Worm (Caenorhabditis elegans): ENCODE measurements around the gene maa-1.
"Not testable (repeated sequence)": the region's sequence is repeated elsewhere in the genome, so short reads cannot be mapped to it uniquely, and the experiment has no call there.

maa-1 gene

DNA sequence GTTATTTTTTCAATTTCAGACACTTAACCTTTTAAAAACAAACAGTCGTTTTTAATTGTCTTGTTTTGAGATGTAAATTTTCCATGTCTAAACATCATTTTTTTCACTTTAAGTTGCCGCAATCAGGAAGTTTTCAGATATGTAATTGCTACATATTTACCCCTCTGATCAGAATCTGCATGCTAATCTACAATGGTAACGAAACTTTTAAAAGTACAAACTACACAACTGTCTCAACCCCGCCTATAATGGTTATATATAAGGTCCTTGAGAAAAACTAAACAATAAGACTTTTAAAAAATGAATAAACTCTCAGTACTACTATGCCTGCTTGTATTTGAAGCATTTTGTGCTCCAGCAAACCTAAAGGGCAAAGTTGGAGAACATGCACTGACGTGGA, 13.5 kb downstream of the maa-1 start, which contains the start of gene C18D11.9:
Gene C18D11.9 (plus strand): TSS at position 301 of the 400 bp plus-strand sequence.
- TF ChIP-seq unc-62 (GFP tag; optimal IDR thresholded peaks at IDR 0.05) = no peak

DNA sequence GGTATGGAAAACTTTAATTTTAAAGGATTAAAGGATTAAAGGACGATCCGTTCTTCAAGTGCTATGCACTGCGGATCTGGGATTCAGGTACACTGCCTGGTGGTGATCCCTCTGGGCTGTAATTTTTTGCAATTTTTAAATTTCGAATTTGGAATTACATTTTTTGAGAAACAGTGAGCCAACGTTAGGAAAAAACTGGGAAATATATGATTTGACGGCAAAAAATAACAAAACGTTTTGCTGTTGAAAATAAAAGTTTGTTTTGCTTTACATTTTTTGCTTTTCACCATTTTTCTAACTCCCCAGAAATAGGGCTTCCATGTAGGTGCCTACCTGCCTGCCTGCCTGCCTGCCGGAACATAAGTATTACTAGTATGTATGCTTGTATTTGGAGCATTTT, 14.9 kb downstream of the maa-1 start, which contains the start of gene C18D11.10:
Gene C18D11.10 (plus strand): TSS at position 301 of the 400 bp plus-strand sequence.
- TF ChIP-seq unc-62 (GFP tag; optimal IDR thresholded peaks at IDR 0.05) = no peak

DNA sequence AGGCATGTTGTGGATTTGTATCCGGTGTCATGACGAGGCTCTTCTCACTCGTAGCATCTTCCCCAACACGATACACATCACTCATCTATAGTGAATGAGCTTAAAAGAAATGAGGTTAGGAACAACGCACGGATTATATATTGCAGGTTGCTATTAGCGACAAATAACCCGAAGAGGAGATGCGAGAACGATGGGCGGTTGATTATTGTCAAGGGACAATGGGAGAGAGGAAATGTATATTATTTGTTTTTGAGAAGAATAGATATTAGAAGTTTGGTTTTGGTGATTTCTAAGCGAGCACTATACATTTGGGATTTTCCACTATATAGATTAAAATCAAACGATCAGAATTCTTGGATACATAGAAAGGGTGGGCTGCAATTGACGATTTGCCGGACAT, 15.6 kb downstream of the maa-1 start, which contains the start of gene C18D11.7:
Gene C18D11.7 (minus strand): TSS at position 101 of the 400 bp plus-strand sequence.
- no peak for TF ChIP-seq unc-62 (GFP tag; optimal IDR thresholded peaks at IDR 0.05)

DNA sequence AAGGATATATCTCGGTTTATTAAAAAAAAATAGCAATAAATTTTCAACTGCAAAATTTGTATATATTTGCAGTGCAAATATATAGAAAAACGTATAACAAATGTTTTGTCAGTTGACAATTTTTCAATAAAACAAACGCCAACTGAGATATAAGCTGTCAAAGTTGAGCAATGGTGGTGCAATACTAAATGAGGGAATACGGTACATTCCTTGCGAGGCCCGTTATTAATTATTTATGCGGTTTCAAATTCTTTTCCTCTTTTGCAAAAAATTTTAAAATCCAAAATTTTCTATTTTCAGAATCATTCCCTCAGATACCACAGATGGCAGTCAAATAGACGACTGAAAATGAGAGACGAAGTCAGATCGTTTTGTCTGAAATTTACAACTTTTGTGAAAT, 26.9 kb downstream of the maa-1 start, which contains the start of gene twk-39:
Gene twk-39 (plus strand): TSS at position 301 of the 400 bp plus-strand sequence.
- no peak for TF ChIP-seq unc-62 (GFP tag; optimal IDR thresholded peaks at IDR 0.05)

DNA sequence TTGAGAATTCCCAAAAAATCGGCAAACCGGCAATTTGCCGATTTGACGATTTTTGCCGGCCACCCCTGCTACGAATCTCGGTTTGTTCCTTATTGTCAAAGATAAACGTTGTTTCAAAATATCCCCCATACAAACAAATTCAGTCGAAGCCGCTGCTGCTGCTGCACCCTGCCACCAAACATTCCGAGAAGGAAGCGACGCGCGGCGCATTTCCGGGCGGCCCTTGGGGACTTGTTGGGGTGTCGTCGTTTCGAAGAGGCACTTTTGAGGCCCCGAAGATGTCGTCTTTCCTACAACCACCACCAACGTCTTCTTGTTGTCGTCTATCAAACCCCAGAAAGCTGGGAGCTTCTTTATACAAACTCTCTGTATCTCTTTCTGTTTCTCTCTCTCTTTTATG, 27.9 kb downstream of the maa-1 start:
- TF ChIP-seq unc-62 (GFP tag; optimal IDR thresholded peaks at IDR 0.05) = no peak

DNA sequence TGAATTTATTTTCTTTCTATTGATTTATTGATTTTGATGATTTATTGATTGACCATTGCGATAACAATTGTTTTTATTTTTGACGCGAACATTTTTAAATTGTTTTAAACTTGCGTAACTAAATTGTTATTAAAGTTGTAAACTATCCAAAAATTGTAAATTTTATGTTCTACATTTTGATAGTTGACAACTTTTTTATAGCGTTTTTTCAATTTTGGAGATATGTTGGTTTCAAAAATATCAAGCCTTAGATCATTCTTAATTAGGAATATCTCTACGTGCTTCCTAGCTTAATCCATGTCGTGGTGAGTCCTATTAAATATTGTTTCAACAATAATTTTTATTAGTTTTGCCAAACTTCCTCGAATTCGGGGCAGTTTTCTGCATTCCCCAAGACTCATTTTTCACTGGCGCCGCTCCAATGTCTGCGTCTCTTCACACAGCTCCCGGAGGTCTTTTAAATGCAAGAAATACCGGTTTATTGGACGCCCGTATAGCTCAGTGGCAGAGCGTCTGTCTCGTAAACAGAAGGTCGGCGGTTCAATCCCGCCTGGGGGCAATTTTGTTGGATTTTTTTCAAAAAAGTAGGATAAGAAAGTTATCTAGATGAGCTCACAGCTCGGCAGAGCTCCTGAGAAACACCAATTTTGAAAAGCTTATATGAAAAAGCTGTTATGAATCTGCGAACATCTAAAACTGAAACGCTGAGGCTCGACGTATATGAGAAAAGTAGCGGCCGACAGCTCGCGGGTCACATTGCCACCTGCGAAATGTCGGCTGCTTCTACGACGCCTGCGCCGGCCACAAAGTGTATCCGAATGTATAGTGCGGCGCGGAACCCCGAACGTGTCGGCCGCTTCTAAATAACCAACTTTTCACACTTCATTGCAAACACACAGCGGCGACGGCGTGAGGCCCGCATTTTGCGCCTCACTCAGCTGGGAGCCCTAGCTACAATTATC, 29.8 kb downstream of the maa-1 start, which contains the start of gene C24H11.2:
Gene C24H11.2 (minus strand): TSS at position 51 of the 962 bp plus-strand sequence.
- TF ChIP-seq unc-62 (GFP tag; optimal IDR thresholded peaks at IDR 0.05) = not testable (repeated sequence)

DNA sequence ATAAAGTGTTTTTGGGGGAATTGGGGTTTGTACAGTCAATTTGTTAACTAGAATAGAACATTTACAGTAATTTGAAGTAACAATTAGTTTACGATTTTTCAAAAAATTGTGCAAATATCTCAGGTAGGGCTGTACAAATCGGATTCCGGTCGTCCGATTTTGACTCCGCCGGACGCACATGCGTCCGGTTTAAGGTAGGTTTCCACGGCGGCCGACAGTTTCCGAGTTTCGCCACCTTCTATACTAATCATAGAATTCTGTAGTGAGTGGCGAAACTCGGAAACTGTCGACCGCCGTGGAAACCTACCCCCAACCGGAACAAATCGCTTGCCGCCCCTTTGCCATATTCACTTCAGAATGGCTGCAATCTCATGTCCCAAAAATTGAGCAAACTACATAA, 32.8 kb downstream of the maa-1 start:
- no peak for TF ChIP-seq unc-62 (GFP tag; optimal IDR thresholded peaks at IDR 0.05)

DNA sequence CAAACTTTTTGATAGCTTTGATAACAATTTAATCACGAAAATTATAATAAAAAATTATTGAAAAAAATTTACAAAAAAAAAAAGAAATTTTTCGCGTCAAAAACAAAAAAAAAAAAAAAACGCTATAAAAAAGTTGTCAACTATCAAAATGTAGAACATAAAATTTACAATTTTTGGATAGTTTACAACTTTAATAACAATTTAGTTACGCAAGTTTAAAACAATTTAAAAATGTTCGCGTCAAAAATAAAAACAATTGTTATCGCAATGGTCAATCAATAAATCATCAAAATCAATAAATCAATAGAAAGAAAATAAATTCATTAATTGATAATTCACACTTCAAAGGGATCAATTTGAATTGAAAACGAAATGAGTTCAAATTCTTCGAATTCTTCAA, 35.0 kb downstream of the maa-1 start, which contains the start of gene C24H11.1:
Gene C24H11.1 (plus strand): TSS at position 301 of the 400 bp plus-strand sequence.
- not testable (repeated sequence) for TF ChIP-seq unc-62 (GFP tag; optimal IDR thresholded peaks at IDR 0.05)

DNA sequence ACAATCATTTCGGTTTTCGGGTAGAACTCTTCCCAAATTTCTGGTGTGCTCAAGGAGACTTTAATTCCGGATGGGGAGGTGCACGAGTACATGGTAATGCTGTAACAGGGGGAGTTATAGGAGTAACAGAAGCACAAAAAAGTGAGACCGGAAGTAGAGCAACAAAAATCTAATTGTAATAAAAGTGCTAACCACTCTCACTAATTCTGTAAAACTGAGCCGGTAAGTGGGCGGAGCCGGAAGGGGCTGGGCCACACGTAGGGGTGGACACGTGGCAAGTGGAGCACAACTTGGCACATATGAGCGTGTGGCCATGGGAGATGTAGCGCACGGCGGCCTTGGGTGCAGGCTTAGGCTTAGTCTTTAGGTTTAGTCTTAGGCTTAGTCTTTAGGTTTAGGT, 36.4 kb downstream of the maa-1 start, which contains the start of gene tbx-38:
Gene tbx-38 (minus strand): TSS at position 101 of the 400 bp plus-strand sequence.
- no peak for TF ChIP-seq unc-62 (GFP tag; optimal IDR thresholded peaks at IDR 0.05)

DNA sequence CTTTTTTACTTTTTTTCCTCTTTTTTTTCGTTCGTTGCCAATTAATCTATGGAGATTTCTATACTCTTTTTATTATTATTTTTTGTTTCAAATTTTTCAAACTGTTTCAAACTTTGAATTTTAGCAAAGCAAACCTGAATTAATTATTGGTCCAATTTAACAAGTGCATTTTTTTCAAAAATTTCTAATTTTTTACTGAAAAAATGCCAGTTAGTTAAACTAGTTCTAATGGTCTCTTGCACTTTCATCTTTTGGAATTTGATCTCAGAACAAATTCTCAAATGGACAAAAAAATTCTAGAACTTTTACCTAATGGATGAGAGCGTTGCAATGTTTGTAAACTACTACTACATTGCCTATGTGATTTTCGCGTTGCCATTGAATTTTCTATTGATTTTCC, 40.5 kb downstream of the maa-1 start, which contains the start of gene srd-74:
Gene srd-74 (plus strand): TSS at position 301 of the 400 bp plus-strand sequence.
- no peak for TF ChIP-seq unc-62 (GFP tag; optimal IDR thresholded peaks at IDR 0.05)

DNA sequence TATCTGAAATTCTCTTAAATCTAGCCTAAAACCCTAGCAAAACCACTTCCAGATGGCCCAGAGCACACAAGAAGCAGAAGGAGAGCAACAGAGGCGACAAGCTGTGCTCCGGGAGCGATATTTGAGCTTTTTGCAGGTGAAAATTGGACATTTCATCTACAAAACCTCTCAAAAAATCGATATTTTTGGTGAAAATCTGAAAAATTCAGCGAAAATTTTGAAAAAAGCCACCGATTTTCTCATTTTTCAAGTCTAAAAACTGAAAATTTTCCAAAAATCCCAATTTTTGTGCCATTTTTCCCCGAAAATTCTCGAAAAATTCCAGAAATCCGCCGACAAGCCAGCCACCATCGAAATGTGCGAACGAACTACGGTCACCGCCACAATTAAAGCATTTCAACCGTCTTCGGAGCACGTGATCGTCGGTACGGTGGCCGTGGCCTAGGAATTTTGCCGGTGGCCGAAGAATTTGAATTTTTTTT, 42.1 kb downstream of the maa-1 start, which contains the start of gene C24H11.5:
Gene C24H11.5 (plus strand): TSS at position 51 of the 482 bp plus-strand sequence.
- TF ChIP-seq unc-62 (GFP tag; optimal IDR thresholded peaks at IDR 0.05) = no peak

DNA sequence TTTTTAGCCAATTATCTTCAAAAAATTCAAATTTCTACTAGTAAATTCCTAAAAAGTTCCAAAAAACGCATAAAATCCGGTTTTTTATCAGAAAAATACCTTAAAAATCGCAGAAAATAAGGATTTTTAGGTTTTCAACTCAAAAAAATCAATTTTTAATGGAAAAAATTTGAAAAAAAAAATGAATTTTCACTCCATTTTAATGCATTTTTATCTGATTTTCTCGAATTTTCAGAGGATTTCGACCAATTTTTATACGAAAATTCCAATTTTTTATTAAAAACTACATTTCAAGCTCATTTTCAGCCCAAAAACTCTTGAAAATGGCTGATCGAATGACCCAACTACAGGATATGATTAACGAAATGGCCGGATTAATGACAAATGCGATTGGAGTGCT, 45.0 kb downstream of the maa-1 start, which contains the start of gene mdt-21:
Gene mdt-21 (plus strand): TSS at position 301 of the 400 bp plus-strand sequence.
- TF ChIP-seq unc-62 (GFP tag; optimal IDR thresholded peaks at IDR 0.05) = no peak

DNA sequence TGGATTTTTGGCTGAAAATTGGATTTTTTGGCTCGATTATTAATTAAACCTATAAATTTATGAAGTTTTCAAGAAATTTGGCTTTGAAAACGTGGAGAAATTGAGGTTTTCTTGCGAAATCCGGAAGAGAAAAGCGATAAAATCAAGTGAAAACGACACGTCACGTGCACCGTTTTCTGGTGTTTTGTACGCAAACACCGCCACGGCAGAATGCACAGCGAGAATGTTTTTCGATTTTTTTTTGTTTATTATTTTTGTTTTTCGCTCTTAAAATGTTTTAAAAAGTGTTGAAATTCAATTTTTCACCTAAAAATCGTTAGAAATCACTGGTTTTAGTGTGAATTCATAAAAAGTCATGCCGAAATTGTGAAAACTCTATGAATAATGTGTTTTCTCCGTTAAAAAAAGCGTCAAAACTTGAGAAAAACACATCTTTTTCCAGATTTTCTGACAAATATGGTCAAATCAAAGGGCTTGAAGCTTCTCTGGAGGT, 47.8 kb downstream of the maa-1 start, which contains the start of gene immp-1:
Gene immp-1 (plus strand): TSS at position 443 of the 493 bp plus-strand sequence.
- no peak for TF ChIP-seq unc-62 (GFP tag; optimal IDR thresholded peaks at IDR 0.05)

DNA sequence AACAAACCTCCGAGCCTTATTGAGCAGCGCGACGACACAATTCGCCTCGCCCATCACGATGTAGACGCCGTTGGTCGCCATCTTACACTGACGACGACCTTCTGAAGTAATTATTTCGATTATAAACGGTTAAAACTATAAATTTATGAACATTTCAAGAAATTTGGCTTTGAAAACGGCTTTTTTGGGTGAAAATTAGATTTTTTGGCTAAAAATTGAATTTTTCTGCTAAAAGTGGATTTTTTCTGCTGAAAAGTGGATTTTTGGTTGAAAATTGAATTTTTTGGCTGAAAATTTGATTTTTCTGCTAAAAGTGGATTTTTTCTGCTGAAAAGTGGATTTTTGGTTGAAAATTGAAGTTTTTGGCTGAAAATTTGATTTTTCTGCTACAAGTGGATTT, 48.7 kb downstream of the maa-1 start, which contains the start of gene gbf-1:
Gene gbf-1 (minus strand): TSS at position 101 of the 400 bp plus-strand sequence.
- not testable (repeated sequence) for TF ChIP-seq unc-62 (GFP tag; optimal IDR thresholded peaks at IDR 0.05)
